Worm (Caenorhabditis elegans) whole organism, early embryonic: Measurements from ENCODE around the gene F58B3.6.

Source experiments
- B0310.2 ChIP-seq: sonication (generic microtip); optimal IDR thresholded peaks from 2 replicates; lab custom pipeline; 2016; ENCODE audit warnings: mild to moderate bottlenecking, missing genetic modification characterization, missing compliant biosample characterization
- F13C5.2 ChIP-seq: sonication (generic microtip); optimal IDR thresholded peaks from 2 replicates; lab custom pipeline; 2017; ENCODE audit warnings: mild to moderate bottlenecking, missing genetic modification characterization, inconsistent platforms, missing compliant biosample characterization
- aly-1 ChIP-seq: sonication (generic microtip); optimal IDR thresholded peaks from 2 replicates; lab custom pipeline; 2016; ENCODE audit warnings: missing genetic modification characterization, missing compliant biosample characterization
- ama-1 ChIP-seq: fragments of 150-350 bp; optimal IDR thresholded peaks from 2 replicates; lab custom pipeline; 2014
- ceh-13 ChIP-seq: fragments of 200-800 bp; sonication (Bioruptor generic); optimal IDR thresholded peaks from 2 replicates; lab custom pipeline; 2018; ENCODE audit warnings: mild to moderate bottlenecking, missing genetic modification characterization, missing compliant biosample characterization
- ceh-36 ChIP-seq: sonication (generic microtip); optimal IDR thresholded peaks from 2 replicates; lab custom pipeline; 2016; ENCODE audit warnings: missing genetic modification characterization, inconsistent platforms, missing compliant biosample characterization
- ets-7 ChIP-seq: sonication (generic microtip); optimal IDR thresholded peaks from 2 replicates; lab custom pipeline; 2016; ENCODE audit warnings: missing genotype, missing genetic modification characterization, missing compliant biosample characterization
- flt-1 ChIP-seq: fragments of 200-800 bp; sonication (Bioruptor generic); IDR thresholded peaks from 2 replicates; pipeline ENCODE4 v1.3.6; 2022; ENCODE audit warnings: missing genetic modification characterization, missing compliant biosample characterization
- hmbx-1 ChIP-seq: sonication (generic microtip); optimal IDR thresholded peaks from 2 replicates; lab custom pipeline; 2016; ENCODE audit warnings: mild to moderate bottlenecking, missing genetic modification characterization, missing compliant biosample characterization
- hmg-4 ChIP-seq: fragments of 200-800 bp; sonication (Bioruptor generic); optimal IDR thresholded peaks from 2 replicates; lab custom pipeline; 2018; ENCODE audit warnings: mild to moderate bottlenecking, missing genetic modification characterization, missing compliant biosample characterization
- hnd-1 ChIP-seq: sonication (generic microtip); optimal IDR thresholded peaks from 2 replicates; lab custom pipeline; 2016; ENCODE audit warnings: missing genetic modification characterization, missing compliant biosample characterization
- pes-1 ChIP-seq: fragments of 200-800 bp; sonication (Bioruptor generic); IDR thresholded peaks from 2 replicates; pipeline ENCODE4 v1.3.6; 2022; ENCODE audit warnings: missing genetic modification reagents, missing genetic modification characterization, missing compliant biosample characterization
- scrt-1 ChIP-seq: fragments of 200-800 bp; sonication (Bioruptor generic); IDR thresholded peaks from 2 replicates; pipeline ENCODE4 v1.3.6; 2022; ENCODE audit warnings: missing genetic modification characterization, missing compliant biosample characterization
- sea-1 ChIP-seq: fragments of 200-800 bp; sonication (Bioruptor generic); conservative IDR thresholded peaks from 2 replicates; pipeline ENCODE4 v1.3.6; 2022; ENCODE audit warnings: missing genetic modification characterization, missing compliant biosample characterization
- tbx-11 ChIP-seq: fragments of 200-800 bp; sonication (Bioruptor generic); IDR thresholded peaks from 2 replicates; pipeline ENCODE4 v1.3.6; 2022; ENCODE audit warnings: missing genetic modification characterization, missing compliant biosample characterization
- tbx-37 ChIP-seq: fragments of 200-800 bp; sonication (Bioruptor generic); conservative IDR thresholded peaks from 2 replicates; pipeline ENCODE4 v1.3.6; 2022; ENCODE audit warnings: missing genetic modification reagents, missing genetic modification characterization, missing compliant biosample characterization
- tra-4 ChIP-seq: sonication (generic microtip); optimal IDR thresholded peaks from 2 replicates; lab custom pipeline; 2017; ENCODE audit warnings: missing genetic modification characterization, missing compliant biosample characterization

F58B3.6 gene

ce11 chrIV:11643829-11644228 lies 7.4 kb downstream of the F58B3.6 start, which contains the start of gene prx-2:
prx-2 (plus strand) TSS chrIV:11644129.
- TF ChIP-seq flt-1 = no peak
- no peak for TF ChIP-seq tbx-37 (GFP tag; lab: Robert Waterston, UW)
- no peak for TF ChIP-seq aly-1 (tag; lab: Kevin White, UChicago)
- no peak for TF ChIP-seq pes-1
- no peak for TF ChIP-seq sea-1
- no peak for TF ChIP-seq B0310.2
- no peak for TF ChIP-seq ets-7
- TF ChIP-seq hmbx-1 = no peak
- no peak for TF ChIP-seq scrt-1 (GFP tag; lab: Robert Waterston, UW)
- TF ChIP-seq ama-1 (lab: Kevin White, UChicago) = no peak
- TF ChIP-seq F13C5.2 (tag; lab: Kevin White, UChicago) = no peak
- TF ChIP-seq hnd-1 (tag; lab: Kevin White, UChicago) = no peak
- TF ChIP-seq tbx-11 (GFP tag; lab: Robert Waterston, UW) = no peak
- TF ChIP-seq hmg-4 (GFP tag; lab: Kevin White, UChicago) = no peak
- TF ChIP-seq ceh-13 (GFP tag; lab: Kevin White, UChicago) = no peak
- no peak for TF ChIP-seq ceh-36
- no peak for TF ChIP-seq tra-4 (tag; lab: Kevin White, UChicago)

ce11 chrIV:11644705-11645104 lies 8.3 kb downstream of the F58B3.6 start:
- TF ChIP-seq tbx-37 (GFP tag; lab: Robert Waterston, UW) = no peak
- no peak for TF ChIP-seq hnd-1 (tag; lab: Kevin White, UChicago)
- TF ChIP-seq scrt-1 (GFP tag; lab: Robert Waterston, UW) = no peak
- no peak for TF ChIP-seq ets-7
- TF ChIP-seq ceh-13 (GFP tag; lab: Kevin White, UChicago) = no peak
- TF ChIP-seq tra-4 (tag; lab: Kevin White, UChicago) = no peak
- TF ChIP-seq B0310.2 = no peak
- TF ChIP-seq hmg-4 (GFP tag; lab: Kevin White, UChicago) = no peak
- no peak for TF ChIP-seq ama-1 (lab: Kevin White, UChicago)
- no peak for TF ChIP-seq pes-1
- no peak for TF ChIP-seq hmbx-1
- TF ChIP-seq flt-1 = no peak
- TF ChIP-seq tbx-11 (GFP tag; lab: Robert Waterston, UW) = no peak
- no peak for TF ChIP-seq ceh-36
- TF ChIP-seq aly-1 (tag; lab: Kevin White, UChicago) = no peak
- TF ChIP-seq F13C5.2 (tag; lab: Kevin White, UChicago) = no peak
- TF ChIP-seq sea-1 = no peak

- TF ChIP-seq B0310.2 (no peak), hnd-1 (tag; lab: Kevin White, UChicago) (no peak), pes-1 (no peak), scrt-1 (GFP tag; lab: Robert Waterston, UW) (no peak), flt-1 (no peak)
These were observed 8.9 kb downstream of the F58B3.6 start for ce11 chrIV:11645354-11645753.

- TF ChIP-seq hnd-1 (tag; lab: Kevin White, UChicago) (no peak), ama-1 (lab: Kevin White, UChicago) (no peak), ceh-36 (no peak), sea-1 (no peak), tra-4 (tag; lab: Kevin White, UChicago) (no peak), ets-7 (no peak), F13C5.2 (tag; lab: Kevin White, UChicago) (no peak), B0310.2 (no peak), hmg-4 (GFP tag; lab: Kevin White, UChicago) (no peak), hmbx-1 (no peak), tbx-37 (GFP tag; lab: Robert Waterston, UW) (no peak), scrt-1 (GFP tag; lab: Robert Waterston, UW) (no peak), ceh-13 (GFP tag; lab: Kevin White, UChicago) (no peak), flt-1 (no peak), pes-1 (no peak), tbx-11 (GFP tag; lab: Robert Waterston, UW) (no peak), aly-1 (tag; lab: Kevin White, UChicago) (no peak)
These were observed 10.5 kb downstream of the F58B3.6 start for ce11 chrIV:11646908-11647307.

- TF ChIP-seq hnd-1 (tag; lab: Kevin White, UChicago) = no peak
- TF ChIP-seq pes-1 = no peak
- TF ChIP-seq tra-4 (tag; lab: Kevin White, UChicago) = no peak
- TF ChIP-seq aly-1 (tag; lab: Kevin White, UChicago) = no peak
- TF ChIP-seq hmbx-1 = no peak
- TF ChIP-seq ceh-36 = no peak
- TF ChIP-seq tbx-11 (GFP tag; lab: Robert Waterston, UW) = no peak
- no peak for TF ChIP-seq ceh-13 (GFP tag; lab: Kevin White, UChicago)
- TF ChIP-seq tbx-37 (GFP tag; lab: Robert Waterston, UW) = no peak
- TF ChIP-seq B0310.2 = no peak
- no peak for TF ChIP-seq sea-1
- no peak for TF ChIP-seq hmg-4 (GFP tag; lab: Kevin White, UChicago)
- TF ChIP-seq ets-7 = no peak
- TF ChIP-seq F13C5.2 (tag; lab: Kevin White, UChicago) = no peak
- no peak for TF ChIP-seq flt-1
- no peak for TF ChIP-seq ama-1 (lab: Kevin White, UChicago)
- no peak for TF ChIP-seq scrt-1 (GFP tag; lab: Robert Waterston, UW)
These were observed 12.6 kb downstream of the F58B3.6 start, which contains the start of gene ZK809.8 for ce11 chrIV:11649031-11649430. ZK809.8 (minus strand) TSS chrIV:11649064.

ce11 chrIV:11650344-11650743 lies 13.9 kb downstream of the F58B3.6 start:
- TF ChIP-seq ceh-36 (no peak), B0310.2 (no peak), tbx-11 (GFP tag; lab: Robert Waterston, UW) (no peak), ama-1 (lab: Kevin White, UChicago) (no peak), hmbx-1 (no peak), sea-1 (no peak), tra-4 (tag; lab: Kevin White, UChicago) (no peak), aly-1 (tag; lab: Kevin White, UChicago) (no peak), F13C5.2 (tag; lab: Kevin White, UChicago) (no peak), ets-7 (no peak), tbx-37 (GFP tag; lab: Robert Waterston, UW) (no peak)

ce11 chrIV:11651965-11652453 lies 15.6 kb downstream of the F58B3.6 start, which contains the start of the genes acl-3 and ndub-6:
acl-3 (minus strand) TSS chrIV:11652023.
ndub-6 (plus strand) TSS chrIV:11652403.
- TF ChIP-seq ceh-13 (GFP tag; lab: Kevin White, UChicago) (no peak), hnd-1 (tag; lab: Kevin White, UChicago) (no peak), ama-1 (lab: Kevin White, UChicago) (no peak), ets-7 (no peak), ceh-36 (no peak), tra-4 (tag; lab: Kevin White, UChicago) (no peak), tbx-11 (GFP tag; lab: Robert Waterston, UW) (no peak)
